Fruit fly (Drosophila melanogaster): ENCODE measurements around the gene Usp32.

Gene Usp32

dm6 chr3L:19902560-19903399 lies 31.8 kb downstream of the Usp32 start (continued):
- TF ChIP-seq nerfin-2 (GFP tag; IDR thresholded peaks at IDR 0.05; ENCODE audit: partially characterized antibody) = no peak
- peak; percentile 95 for TF ChIP-seq CG8924 (tag; optimal IDR thresholded peaks at IDR 0.05)
- peak; percentile 83 for TF ChIP-seq slou (GFP tag; optimal IDR thresholded peaks at IDR 0.05)
- TF ChIP-seq CG31224 (GFP tag; IDR thresholded peaks at IDR 0.05) = peak; percentile 88
- TF ChIP-seq Eip74EF (GFP tag; optimal IDR thresholded peaks at IDR 0.05) = peak in 1 of 2 experiments; percentile 90

DNA sequence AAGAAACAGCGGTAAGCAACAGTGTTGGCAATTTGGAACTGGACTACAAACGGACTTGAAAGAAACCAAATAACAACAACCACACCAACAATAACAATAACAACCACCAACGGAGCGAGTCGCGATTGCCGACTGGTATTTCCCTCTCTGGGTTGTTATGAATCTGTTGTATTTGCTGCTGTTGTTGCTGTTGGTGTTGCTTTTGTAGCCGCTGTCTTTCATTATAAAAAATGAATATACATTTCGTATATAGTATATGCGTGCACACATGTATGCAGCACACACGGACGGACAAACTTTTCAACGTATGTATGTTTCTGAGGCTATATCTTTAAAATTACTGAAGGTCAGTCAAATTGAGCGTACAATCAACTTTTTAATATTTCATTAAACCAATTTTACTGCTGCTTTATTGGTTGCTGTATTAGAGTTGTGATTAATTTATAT lies 32.5 kb downstream of the Usp32 start:
- TF ChIP-seq CG5953 (GFP tag; IDR thresholded peaks at IDR 0.05) (no peak), cg (GFP tag; optimal IDR thresholded peaks at IDR 0.05) (peak; percentile 24), sens-2 (GFP tag; IDR thresholded peaks at IDR 0.05) (no peak), Xbp1 (GFP tag; optimal IDR thresholded peaks at IDR 0.05) (no peak), abd-A (tag; optimal IDR thresholded peaks at IDR 0.05) (peak; percentile 2), Fer1 (GFP tag; optimal IDR thresholded peaks at IDR 0.05) (no peak), CG10431 (GFP tag; optimal IDR thresholded peaks at IDR 0.05) (no peak), CG3163 (GFP tag; optimal IDR thresholded peaks at IDR 0.05) (peak; percentile 3), pnt (GFP tag; optimal IDR thresholded peaks at IDR 0.05) (no peak), CG14441 (GFP tag; IDR thresholded peaks at IDR 0.05) (no peak), chinmo (GFP tag; IDR thresholded peaks at IDR 0.05; ENCODE audit: partially characterized antibody) (peak; percentile 60; the same call in 2 of the 4 replicates), unpg (GFP tag; optimal IDR thresholded peaks at IDR 0.05) (no peak), CoRest (tag; optimal IDR thresholded peaks at IDR 0.05) (no peak), CG16815 (GFP tag; optimal IDR thresholded peaks at IDR 0.05) (no peak), CG7556 (GFP tag; optimal IDR thresholded peaks at IDR 0.05) (peak; percentile 25), CG18011 (GFP tag; optimal IDR thresholded peaks at IDR 0.05) (no peak), CG11696 (GFP tag; IDR thresholded peaks at IDR 0.05) (no peak), ken (GFP tag; IDR thresholded peaks at IDR 0.05) (no peak), Lim3 (GFP tag; IDR thresholded peaks at IDR 0.05) (no peak), Gsc (GFP tag; IDR thresholded peaks at IDR 0.05) (no peak), CG17328 (GFP tag; IDR thresholded peaks at IDR 0.05) (no peak), CG15073 (GFP tag; optimal IDR thresholded peaks at IDR 0.05) (no peak), lbe (GFP tag; optimal IDR thresholded peaks at IDR 0.05) (peak; percentile 11), CG9817 (tag; optimal IDR thresholded peaks at IDR 0.05) (no peak), CG7745 (tag; optimal IDR thresholded peaks at IDR 0.05) (no peak), her (GFP tag; optimal IDR thresholded peaks at IDR 0.05) (no peak), ab (GFP tag; optimal IDR thresholded peaks at IDR 0.05) (peak; percentile 47), mam (GFP tag; optimal IDR thresholded peaks at IDR 0.05) (no peak), Sox100B (GFP tag; optimal IDR thresholded peaks at IDR 0.05) (no peak), sd (tag; optimal IDR thresholded peaks at IDR 0.05) (peak; percentile 21), Hand (GFP tag; optimal IDR thresholded peaks at IDR 0.05) (no peak), CG6813 (GFP tag; optimal IDR thresholded peaks at IDR 0.05) (no peak), jigr1 (GFP tag; IDR thresholded peaks at IDR 0.05) (no peak), CG12219 (GFP tag; optimal IDR thresholded peaks at IDR 0.05) (no peak), CG17359 (tag; optimal IDR thresholded peaks at IDR 0.05) (no peak), CG15011 (GFP tag; optimal IDR thresholded peaks at IDR 0.05) (no peak), CG30403 (GFP tag; optimal IDR thresholded peaks at IDR 0.05) (no peak), eve (GFP tag; optimal IDR thresholded peaks at IDR 0.05) (peak in 1 of 2 experiments; percentile 84), tin (GFP tag; optimal IDR thresholded peaks at IDR 0.05) (no peak), CG4360 (GFP tag; IDR thresholded peaks at IDR 0.05) (peak; percentile 87), fd64A (GFP tag; optimal IDR thresholded peaks at IDR 0.05) (no peak), vfl (GFP tag; optimal IDR thresholded peaks at IDR 0.05) (no peak), az2 (GFP tag; optimal IDR thresholded peaks at IDR 0.05) (no peak)

All from whole organism, embryonic.